Worm (Caenorhabditis elegans) whole organism, early embryonic: ENCODE data around the gene lbp-8.

Experiments used
- B0310.2 ChIP-seq: sonication (generic microtip); optimal IDR thresholded peaks from 2 replicates; lab custom pipeline; 2016; ENCODE audit warnings: mild to moderate bottlenecking, missing genetic modification characterization, missing compliant biosample characterization
- F13C5.2 ChIP-seq: sonication (generic microtip); optimal IDR thresholded peaks from 2 replicates; lab custom pipeline; 2017; ENCODE audit warnings: mild to moderate bottlenecking, missing genetic modification characterization, inconsistent platforms, missing compliant biosample characterization
- aly-1 ChIP-seq: sonication (generic microtip); optimal IDR thresholded peaks from 2 replicates; lab custom pipeline; 2016; ENCODE audit warnings: missing genetic modification characterization, missing compliant biosample characterization
- ama-1 ChIP-seq: fragments of 150-350 bp; optimal IDR thresholded peaks from 2 replicates; lab custom pipeline; 2014
- ceh-13 ChIP-seq: fragments of 200-800 bp; sonication (Bioruptor generic); optimal IDR thresholded peaks from 2 replicates; lab custom pipeline; 2018; ENCODE audit warnings: mild to moderate bottlenecking, missing genetic modification characterization, missing compliant biosample characterization
- ceh-36 ChIP-seq: sonication (generic microtip); optimal IDR thresholded peaks from 2 replicates; lab custom pipeline; 2016; ENCODE audit warnings: missing genetic modification characterization, inconsistent platforms, missing compliant biosample characterization
- ets-7 ChIP-seq: sonication (generic microtip); optimal IDR thresholded peaks from 2 replicates; lab custom pipeline; 2016; ENCODE audit warnings: missing genotype, missing genetic modification characterization, missing compliant biosample characterization
- flt-1 ChIP-seq: fragments of 200-800 bp; sonication (Bioruptor generic); IDR thresholded peaks from 2 replicates; pipeline ENCODE4 v1.3.6; 2022; ENCODE audit warnings: missing genetic modification characterization, missing compliant biosample characterization
- hmbx-1 ChIP-seq: sonication (generic microtip); optimal IDR thresholded peaks from 2 replicates; lab custom pipeline; 2016; ENCODE audit warnings: mild to moderate bottlenecking, missing genetic modification characterization, missing compliant biosample characterization
- hmg-4 ChIP-seq: fragments of 200-800 bp; sonication (Bioruptor generic); optimal IDR thresholded peaks from 2 replicates; lab custom pipeline; 2018; ENCODE audit warnings: mild to moderate bottlenecking, missing genetic modification characterization, missing compliant biosample characterization
- hnd-1 ChIP-seq: sonication (generic microtip); optimal IDR thresholded peaks from 2 replicates; lab custom pipeline; 2016; ENCODE audit warnings: missing genetic modification characterization, missing compliant biosample characterization
- pes-1 ChIP-seq: fragments of 200-800 bp; sonication (Bioruptor generic); IDR thresholded peaks from 2 replicates; pipeline ENCODE4 v1.3.6; 2022; ENCODE audit warnings: missing genetic modification reagents, missing genetic modification characterization, missing compliant biosample characterization
- scrt-1 ChIP-seq: fragments of 200-800 bp; sonication (Bioruptor generic); IDR thresholded peaks from 2 replicates; pipeline ENCODE4 v1.3.6; 2022; ENCODE audit warnings: missing genetic modification characterization, missing compliant biosample characterization
- sea-1 ChIP-seq: fragments of 200-800 bp; sonication (Bioruptor generic); conservative IDR thresholded peaks from 2 replicates; pipeline ENCODE4 v1.3.6; 2022; ENCODE audit warnings: missing genetic modification characterization, missing compliant biosample characterization
- tbx-11 ChIP-seq: fragments of 200-800 bp; sonication (Bioruptor generic); IDR thresholded peaks from 2 replicates; pipeline ENCODE4 v1.3.6; 2022; ENCODE audit warnings: missing genetic modification characterization, missing compliant biosample characterization
- tbx-37 ChIP-seq: fragments of 200-800 bp; sonication (Bioruptor generic); conservative IDR thresholded peaks from 2 replicates; pipeline ENCODE4 v1.3.6; 2022; ENCODE audit warnings: missing genetic modification reagents, missing genetic modification characterization, missing compliant biosample characterization
- tra-4 ChIP-seq: sonication (generic microtip); optimal IDR thresholded peaks from 2 replicates; lab custom pipeline; 2017; ENCODE audit warnings: missing genetic modification characterization, missing compliant biosample characterization

Gene lbp-8

ce11 chrV:13929503-13929902, 38.9 kb downstream of the lbp-8 start, which contains the start of gene srxa-13:
Gene srxa-13 (plus strand): TSS chrV:13929803.
- TF ChIP-seq ceh-13 (GFP tag; lab: Kevin White, UChicago) (no peak), ets-7 (tag; lab: Kevin White, UChicago) (no peak), flt-1 (GFP tag; lab: Robert Waterston, UW) (no peak), ceh-36 (tag; lab: Kevin White, UChicago) (no peak), hnd-1 (no peak), ama-1 (no peak), pes-1 (GFP tag; lab: Robert Waterston, UW) (no peak), hmbx-1 (no peak), tbx-37 (GFP tag; lab: Robert Waterston, UW) (no peak), tbx-11 (no peak), sea-1 (GFP tag; lab: Robert Waterston, UW) (no peak), scrt-1 (GFP tag; lab: Robert Waterston, UW) (no peak), F13C5.2 (no peak), aly-1 (tag; lab: Kevin White, UChicago) (no peak), B0310.2 (tag; lab: Kevin White, UChicago) (no peak), hmg-4 (GFP tag; lab: Kevin White, UChicago) (no peak), tra-4 (no peak)

DNA sequence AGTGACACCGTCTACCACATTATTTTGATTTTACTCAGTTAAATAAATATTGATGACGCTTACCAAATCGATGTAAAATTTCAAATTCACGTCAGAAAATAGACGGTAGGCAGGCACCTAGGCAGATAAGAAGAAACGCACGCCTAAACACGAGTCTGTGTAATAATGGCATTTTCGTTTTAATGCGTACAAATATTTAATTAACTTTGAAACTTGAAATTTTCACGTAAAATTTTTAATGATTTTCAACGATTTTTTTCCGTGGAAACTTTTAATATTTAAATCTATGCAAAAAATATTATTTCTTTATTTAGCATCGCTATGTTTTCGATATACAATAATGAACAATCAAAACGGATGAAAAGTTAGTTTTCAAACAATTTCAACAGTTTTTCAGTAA, 40.7 kb downstream of the lbp-8 start, which contains the start of gene C06B3.16:
C06B3.16 (plus strand) TSS at position 301 of the 400 bp plus-strand sequence.
- TF ChIP-seq hmg-4 (GFP tag; lab: Kevin White, UChicago) (no peak), aly-1 (tag; lab: Kevin White, UChicago) (no peak), hmbx-1 (no peak), hnd-1 (no peak), ceh-13 (GFP tag; lab: Kevin White, UChicago) (no peak), sea-1 (GFP tag; lab: Robert Waterston, UW) (no peak), tbx-11 (no peak), B0310.2 (tag; lab: Kevin White, UChicago) (no peak), tra-4 (no peak), pes-1 (GFP tag; lab: Robert Waterston, UW) (no peak), ets-7 (tag; lab: Kevin White, UChicago) (no peak), ceh-36 (tag; lab: Kevin White, UChicago) (no peak), scrt-1 (GFP tag; lab: Robert Waterston, UW) (no peak), F13C5.2 (no peak), tbx-37 (GFP tag; lab: Robert Waterston, UW) (no peak)

ce11 chrV:13931952-13932351, 41.4 kb downstream of the lbp-8 start:
- no peak for TF ChIP-seq hmg-4 (GFP tag; lab: Kevin White, UChicago)
- TF ChIP-seq ama-1 = no peak
- TF ChIP-seq hnd-1 = no peak
- no peak for TF ChIP-seq tbx-11
- no peak for TF ChIP-seq sea-1 (GFP tag; lab: Robert Waterston, UW)
- TF ChIP-seq scrt-1 (GFP tag; lab: Robert Waterston, UW) = no peak
- TF ChIP-seq B0310.2 (tag; lab: Kevin White, UChicago) = no peak
- no peak for TF ChIP-seq ets-7 (tag; lab: Kevin White, UChicago)
- TF ChIP-seq hmbx-1 = no peak
- TF ChIP-seq tbx-37 (GFP tag; lab: Robert Waterston, UW) = no peak
- TF ChIP-seq aly-1 (tag; lab: Kevin White, UChicago) = no peak

DNA sequence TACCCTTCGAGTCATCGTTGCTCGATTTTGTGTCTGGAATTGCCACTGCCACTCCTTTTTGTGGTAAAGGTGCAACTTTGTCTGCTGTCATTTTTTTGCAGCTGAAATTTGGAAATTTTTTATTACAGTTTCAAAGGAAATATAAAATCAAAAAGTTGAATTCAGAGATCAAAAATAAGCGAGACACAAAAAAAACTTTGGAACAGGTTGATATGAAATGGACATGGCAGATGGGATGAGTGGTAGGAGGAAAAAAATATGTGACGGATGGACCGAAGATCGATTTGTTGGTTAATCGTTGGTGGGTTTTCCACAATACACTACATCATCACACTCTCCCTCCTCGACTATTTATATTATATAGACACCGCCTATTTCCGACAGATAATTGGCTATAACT, 44.0 kb downstream of the lbp-8 start, which contains the start of gene R10D12.1:
R10D12.1 (minus strand) TSS at position 101 of the 400 bp plus-strand sequence.
- TF ChIP-seq ama-1 (no peak), aly-1 (tag; lab: Kevin White, UChicago) (no peak), tra-4 (no peak), hmbx-1 (no peak), sea-1 (GFP tag; lab: Robert Waterston, UW) (no peak), flt-1 (GFP tag; lab: Robert Waterston, UW) (no peak), F13C5.2 (no peak), hmg-4 (GFP tag; lab: Kevin White, UChicago) (no peak), tbx-37 (GFP tag; lab: Robert Waterston, UW) (no peak), ceh-13 (GFP tag; lab: Kevin White, UChicago) (no peak), tbx-11 (no peak), B0310.2 (tag; lab: Kevin White, UChicago) (no peak), ceh-36 (tag; lab: Kevin White, UChicago) (no peak)

ce11 chrV:13935423-13935822, 44.9 kb downstream of the lbp-8 start:
- no peak for TF ChIP-seq aly-1 (tag; lab: Kevin White, UChicago)
- TF ChIP-seq hmbx-1 = no peak
- TF ChIP-seq F13C5.2 = no peak
- TF ChIP-seq tbx-11 = no peak
- no peak for TF ChIP-seq flt-1 (GFP tag; lab: Robert Waterston, UW)
- no peak for TF ChIP-seq sea-1 (GFP tag; lab: Robert Waterston, UW)
- TF ChIP-seq hmg-4 (GFP tag; lab: Kevin White, UChicago) = no peak
- no peak for TF ChIP-seq ceh-36 (tag; lab: Kevin White, UChicago)

ce11 chrV:13936052-13936451, 45.5 kb downstream of the lbp-8 start:
- TF ChIP-seq tra-4 = no peak
- no peak for TF ChIP-seq B0310.2 (tag; lab: Kevin White, UChicago)
- no peak for TF ChIP-seq sea-1 (GFP tag; lab: Robert Waterston, UW)
- no peak for TF ChIP-seq ama-1
- TF ChIP-seq ets-7 (tag; lab: Kevin White, UChicago) = no peak
- no peak for TF ChIP-seq hmbx-1

DNA sequence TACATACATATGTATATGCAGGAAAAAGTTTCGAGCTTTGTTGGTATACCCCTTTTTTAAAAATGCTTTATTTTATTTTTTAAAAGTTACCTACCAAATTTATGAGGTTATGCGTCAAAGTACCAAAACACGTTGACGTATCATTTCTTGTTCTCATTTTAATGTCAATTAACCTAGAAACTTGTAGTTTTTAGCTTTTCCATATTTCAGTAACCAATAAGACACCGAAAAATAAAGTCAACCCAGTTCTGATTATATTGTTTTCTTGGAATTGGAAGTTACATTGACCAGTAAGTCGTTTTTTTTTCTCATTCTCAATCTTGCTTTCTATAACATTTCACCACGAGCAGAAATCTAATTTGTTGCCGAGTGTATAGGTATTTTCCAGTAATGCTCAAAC, 46.3 kb downstream of the lbp-8 start, which contains the start of gene srw-145:
srw-145 (plus strand) TSS at position 301 of the 400 bp plus-strand sequence.
- TF ChIP-seq ceh-36 (tag; lab: Kevin White, UChicago) (no peak), aly-1 (tag; lab: Kevin White, UChicago) (no peak), tbx-37 (GFP tag; lab: Robert Waterston, UW) (no peak), ets-7 (tag; lab: Kevin White, UChicago) (no peak), B0310.2 (tag; lab: Kevin White, UChicago) (no peak), pes-1 (GFP tag; lab: Robert Waterston, UW) (no peak), F13C5.2 (no peak), scrt-1 (GFP tag; lab: Robert Waterston, UW) (no peak), hnd-1 (no peak), ama-1 (no peak), sea-1 (GFP tag; lab: Robert Waterston, UW) (no peak), hmg-4 (GFP tag; lab: Kevin White, UChicago) (no peak), hmbx-1 (no peak), flt-1 (GFP tag; lab: Robert Waterston, UW) (no peak), tra-4 (no peak), ceh-13 (GFP tag; lab: Kevin White, UChicago) (no peak), tbx-11 (no peak)
